Fruit fly (Drosophila melanogaster): ENCODE data around the gene CG15347.

CG15347 gene

DNA sequence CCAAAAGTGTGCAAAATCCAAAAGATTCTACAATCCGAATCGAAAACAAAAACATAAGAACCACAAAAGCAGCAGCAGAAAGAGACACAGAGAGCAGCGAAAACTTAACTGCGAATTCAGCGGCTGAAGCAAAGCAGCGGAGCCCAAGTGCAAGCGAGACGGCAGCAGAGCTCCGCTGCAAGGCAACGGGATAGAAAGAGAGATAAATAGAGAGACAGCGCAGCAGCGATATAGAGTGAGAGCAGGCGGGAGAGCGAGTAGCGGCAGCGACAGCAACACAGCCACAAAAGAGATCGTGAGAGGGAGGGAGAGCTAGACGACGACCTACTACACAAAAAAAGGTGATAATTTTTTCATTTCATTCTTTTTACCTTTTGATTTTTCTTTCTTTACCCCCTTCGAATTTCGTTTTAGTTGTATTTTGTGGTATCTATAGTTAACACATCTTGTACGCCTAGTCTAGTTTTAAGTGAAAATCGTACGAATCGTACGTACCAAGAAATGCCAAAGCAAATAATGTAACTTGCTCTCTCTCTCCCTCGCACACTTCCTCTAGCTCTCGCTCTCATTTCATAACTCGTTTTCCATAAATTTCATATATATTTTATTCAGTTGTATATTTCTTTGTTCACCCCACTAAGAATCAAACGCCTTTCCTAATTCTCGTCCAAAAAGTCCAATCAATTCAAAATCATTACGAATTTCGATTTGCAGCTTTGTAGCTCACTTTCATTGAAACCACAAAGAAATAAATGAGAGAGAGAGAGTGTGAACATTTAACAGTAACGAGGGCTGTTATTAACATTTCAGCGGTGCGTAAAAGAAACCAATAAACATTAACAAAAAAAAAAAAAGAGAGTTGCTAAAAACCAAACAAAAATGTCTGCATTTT lies 50.1 kb downstream of the CG15347 start (continued):
- TF ChIP-seq CG6808 (GFP tag; optimal IDR thresholded peaks at IDR 0.05) (peak; percentile 40), CG11294 (GFP tag; IDR thresholded peaks at IDR 0.05) (peak; percentile 64; the same call in 1 of the 2 replicates), lz (GFP tag; optimal IDR thresholded peaks at IDR 0.05) (no peak), CG16779 (tag; optimal IDR thresholded peaks at IDR 0.05) (peak; percentile 30), Sox102F (GFP tag; optimal IDR thresholded peaks at IDR 0.05) (no peak), topi (GFP tag; optimal IDR thresholded peaks at IDR 0.05) (no peak), dac (GFP tag; optimal IDR thresholded peaks at IDR 0.05) (no peak), CG8632 (GFP tag; optimal IDR thresholded peaks at IDR 0.05) (no peak), Eip75B (GFP tag; optimal IDR thresholded peaks at IDR 0.05) (no peak)

DNA sequence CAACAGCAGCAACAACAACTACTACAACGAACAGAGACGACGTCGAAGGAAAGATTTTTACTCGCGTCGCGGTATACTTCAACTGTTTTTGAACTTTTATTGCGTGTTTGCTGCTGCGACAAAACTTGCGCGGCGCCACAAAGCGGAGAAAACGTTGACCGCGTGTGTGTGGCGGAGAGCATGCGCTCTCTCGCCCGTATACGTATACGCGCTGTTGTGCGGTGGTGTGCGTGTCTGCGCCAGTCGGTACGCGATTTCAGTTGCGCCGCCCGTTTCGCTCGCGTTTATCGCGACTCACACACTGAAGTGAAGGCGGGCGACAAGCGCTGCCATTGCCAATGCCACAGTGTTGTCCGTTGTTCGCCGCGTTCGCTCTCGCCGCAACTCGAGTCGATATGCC lies 50.9 kb downstream of the CG15347 start:
- TF ChIP-seq ss (GFP tag; optimal IDR thresholded peaks at IDR 0.05) (peak; percentile 88 to 92), CG31627 (GFP tag; optimal IDR thresholded peaks at IDR 0.05) (no peak), Sox15 (GFP tag; optimal IDR thresholded peaks at IDR 0.05) (no peak), CG6808 (GFP tag; optimal IDR thresholded peaks at IDR 0.05) (peak; percentile 76), spab (GFP tag; optimal IDR thresholded peaks at IDR 0.05) (no peak), Lpt (GFP tag; optimal IDR thresholded peaks at IDR 0.05) (peak; percentile 12), Eip78C (GFP tag) (peak; percentile 82), net (GFP tag; optimal IDR thresholded peaks at IDR 0.05) (peak; percentile 56), svp (GFP tag) (no peak), CG34406 (GFP tag; optimal IDR thresholded peaks at IDR 0.05) (peak; percentile 28), CG6276 (GFP tag; optimal IDR thresholded peaks at IDR 0.05) (peak; percentile 59), Hr39 (GFP tag; optimal IDR thresholded peaks at IDR 0.05) (no peak), CG1621 (tag; optimal IDR thresholded peaks at IDR 0.05) (peak; percentile 63), CG11902 (GFP tag; optimal IDR thresholded peaks at IDR 0.05) (no peak), CG6792 (GFP tag; optimal IDR thresholded peaks at IDR 0.05) (no peak), Sox14 (GFP tag; optimal IDR thresholded peaks at IDR 0.05) (no peak), achi (GFP tag; optimal IDR thresholded peaks at IDR 0.05) (no peak), acj6 (GFP tag; optimal IDR thresholded peaks at IDR 0.05) (no peak), fkh (GFP tag; optimal IDR thresholded peaks at IDR 0.05) (peak; percentile 42), Hr38 (GFP tag; optimal IDR thresholded peaks at IDR 0.05) (no peak), Blimp-1 (GFP tag; optimal IDR thresholded peaks at IDR 0.05) (peak; percentile 24), Eip75B (GFP tag; optimal IDR thresholded peaks at IDR 0.05) (peak; percentile 14), CG15336 (GFP tag; IDR thresholded peaks at IDR 0.05) (peak; percentile 96), vri (GFP tag; optimal IDR thresholded peaks at IDR 0.05) (peak; percentile 60), CG11294 (GFP tag; IDR thresholded peaks at IDR 0.05) (peak; percentile 85; the same call in 1 of the 2 replicates), CG10669 (GFP tag; optimal IDR thresholded peaks at IDR 0.05) (peak; percentile 4), lz (GFP tag; optimal IDR thresholded peaks at IDR 0.05) (peak; percentile 7), salr (GFP tag; optimal IDR thresholded peaks at IDR 0.05) (no peak), Ets96B (tag; optimal IDR thresholded peaks at IDR 0.05) (peak; percentile 62), OdsH (GFP tag; optimal IDR thresholded peaks at IDR 0.05) (no peak), cyc (GFP tag; optimal IDR thresholded peaks at IDR 0.05) (no peak), CG16779 (tag; optimal IDR thresholded peaks at IDR 0.05) (peak; percentile 84), Gug (GFP tag; IDR thresholded peaks at IDR 0.05) (peak; percentile 82), dsx (GFP tag; optimal IDR thresholded peaks at IDR 0.05; ENCODE audit: poor library complexity, severe bottlenecking) (peak; percentile 71), CG9139 (GFP tag; optimal IDR thresholded peaks at IDR 0.05) (peak; percentile 78), fd59A (GFP tag; optimal IDR thresholded peaks at IDR 0.05) (peak; percentile 20), CG8632 (GFP tag; optimal IDR thresholded peaks at IDR 0.05) (peak; percentile 39), CG32006 (GFP tag; optimal IDR thresholded peaks at IDR 0.05) (no peak), topi (GFP tag; optimal IDR thresholded peaks at IDR 0.05) (peak; percentile 63), dac (GFP tag; optimal IDR thresholded peaks at IDR 0.05) (peak; percentile 31), CG10631 (GFP tag; optimal IDR thresholded peaks at IDR 0.05) (no peak), Smox (GFP tag; optimal IDR thresholded peaks at IDR 0.05) (peak; percentile 15), CG8119 (GFP tag; IDR thresholded peaks at IDR 0.05) (peak; percentile 93), CG11762 (GFP tag; optimal IDR thresholded peaks at IDR 0.05; ENCODE audit: insufficient read depth) (peak; percentile 10), pdm3 (GFP tag; optimal IDR thresholded peaks at IDR 0.05) (no peak), CG6163 (GFP tag; IDR thresholded peaks at IDR 0.05) (peak; percentile 96)
